Worm (Caenorhabditis elegans) whole organism, young adult: ENCODE results near the gene cwp-1.

ENCODE experiments used
- B0035.1 ChIP-seq: sonication (generic microtip); optimal IDR thresholded peaks from 2 replicates; lab custom pipeline; 2016; ENCODE audit warnings: missing genetic modification characterization, mild to moderate bottlenecking, missing compliant biosample characterization, missing genotype, missing genetic modification reagents
- B0261.1 ChIP-seq: sonication (generic microtip); optimal IDR thresholded peaks from 2 replicates; lab custom pipeline; 2016; ENCODE audit warnings: mild to moderate bottlenecking, missing genetic modification characterization, moderate library complexity, missing compliant biosample characterization
- B0336.3 ChIP-seq: fragments of 200-800 bp; sonication (Bioruptor generic); IDR thresholded peaks from 2 replicates; pipeline ENCODE4 v1.3.6; 2022; ENCODE audit warnings: missing genetic modification characterization, missing compliant biosample characterization
- F23B12.7 ChIP-seq: sonication (generic microtip); optimal IDR thresholded peaks from 2 replicates; lab custom pipeline; 2017; ENCODE audit warnings: missing genetic modification characterization, mild to moderate bottlenecking, missing compliant biosample characterization, antibody characterized with exemption, moderate library complexity; ENCODE audit not compliant: insufficient read depth
- F33H1.4 ChIP-seq: fragments of 200-800 bp; sonication (Bioruptor generic); IDR thresholded peaks from 2 replicates; pipeline ENCODE4 v1.3.6; 2022; ENCODE audit warnings: missing genetic modification reagents, missing genetic modification characterization, missing compliant biosample characterization
- F37B4.10 ChIP-seq: fragments of 200-800 bp; sonication (Bioruptor generic); IDR thresholded peaks from 2 replicates; pipeline ENCODE4 v1.3.6; 2022; ENCODE audit warnings: missing genetic modification characterization, missing compliant biosample characterization
- F39B2.1 ChIP-seq: fragments of 200-800 bp; sonication (Bioruptor generic); IDR thresholded peaks from 2 replicates; pipeline ENCODE4 v1.3.6; 2022; ENCODE audit warnings: missing genetic modification reagents, missing genetic modification characterization, missing compliant biosample characterization
- F55B11.4 ChIP-seq: sonication (generic microtip); optimal IDR thresholded peaks from 2 replicates; lab custom pipeline; 2016; ENCODE audit warnings: missing compliant biosample characterization, missing genetic modification characterization, borderline replicate concordance; ENCODE audit not compliant: insufficient read depth
- F57A8.1 ChIP-seq: fragments of 200-800 bp; sonication (Bioruptor generic); optimal IDR thresholded peaks from 2 replicates; lab custom pipeline; 2018; ENCODE audit warnings: mild to moderate bottlenecking, missing genetic modification characterization, moderate library complexity, missing compliant biosample characterization
- T07F8.4 ChIP-seq: sonication (generic microtip); optimal IDR thresholded peaks from 2 replicates; lab custom pipeline; 2016; ENCODE audit warnings: mild to moderate bottlenecking, missing genetic modification characterization, moderate library complexity, missing compliant biosample characterization
- Y67H2A.10 ChIP-seq: fragments of 200-800 bp; sonication (Bioruptor generic); conservative IDR thresholded peaks from 2 replicates; pipeline ENCODE4 v1.3.6; 2022; ENCODE audit warnings: missing genetic modification reagents, missing genetic modification characterization, missing compliant biosample characterization
- aptf-3 ChIP-seq: fragments of 200-800 bp; sonication (Bioruptor generic); IDR thresholded peaks from 2 replicates; pipeline ENCODE4 v1.3.6; 2022; ENCODE audit warnings: missing genetic modification characterization, missing compliant biosample characterization
- atf-7 ChIP-seq: sonication (generic microtip); optimal IDR thresholded peaks from 2 replicates; lab custom pipeline; 2017; ENCODE audit warnings: mild to moderate bottlenecking, missing genetic modification characterization, missing compliant biosample characterization
- ceh-40 ChIP-seq: fragments of 200-800 bp; sonication (Bioruptor generic); IDR thresholded peaks from 2 replicates; pipeline ENCODE4 v1.3.6; 2022; ENCODE audit warnings: missing genetic modification characterization, missing compliant biosample characterization
- ceh-91 ChIP-seq: fragments of 200-800 bp; sonication (Bioruptor generic); IDR thresholded peaks from 2 replicates; pipeline ENCODE4 v1.3.6; 2022; ENCODE audit warnings: missing genetic modification reagents, missing genetic modification characterization, missing compliant biosample characterization
- die-1 ChIP-seq: sonication (generic microtip); optimal IDR thresholded peaks from 2 replicates; lab custom pipeline; 2016; ENCODE audit warnings: missing genotype, mild to moderate bottlenecking, missing genetic modification characterization, missing compliant biosample characterization
- dpff-1 ChIP-seq: sonication (generic microtip); optimal IDR thresholded peaks from 2 replicates; lab custom pipeline; 2017; ENCODE audit warnings: mild to moderate bottlenecking, missing genetic modification characterization, missing compliant biosample characterization
- dpl-1 ChIP-seq: fragments of 150-350 bp; optimal IDR thresholded peaks from 2 replicates; lab custom pipeline; 2014; ENCODE audit warnings: missing biosample characterization, missing genetic modification reagents, missing genetic modification characterization
- egl-18 ChIP-seq: fragments of 200-800 bp; sonication (Bioruptor generic); IDR thresholded peaks from 2 replicates; pipeline ENCODE4 v1.3.6; 2022; ENCODE audit warnings: missing genetic modification reagents, missing genetic modification characterization, missing compliant biosample characterization
- egrh-3 ChIP-seq: fragments of 200-800 bp; sonication (Bioruptor generic); IDR thresholded peaks from 2 replicates; pipeline ENCODE4 v1.3.6; 2022; ENCODE audit warnings: missing genetic modification reagents, missing genetic modification characterization, missing compliant biosample characterization
- ets-4 ChIP-seq: fragments of 200-800 bp; sonication (Bioruptor generic); optimal IDR thresholded peaks from 2 replicates; lab custom pipeline; 2018; ENCODE audit warnings: mild to moderate bottlenecking, missing genetic modification characterization, missing compliant biosample characterization
- gei-17 ChIP-seq: fragments of 200-800 bp; sonication (Bioruptor generic); optimal IDR thresholded peaks from 2 replicates; lab custom pipeline; 2018; ENCODE audit warnings: mild to moderate bottlenecking, missing genetic modification characterization, missing compliant biosample characterization
- him-1 ChIP-seq: sonication (generic microtip); optimal IDR thresholded peaks from 2 replicates; lab custom pipeline; 2016; ENCODE audit warnings: missing genotype, missing genetic modification reagents, missing genetic modification characterization, missing compliant biosample characterization
- hmg-20 ChIP-seq: fragments of 200-800 bp; sonication (Bioruptor generic); IDR thresholded peaks from 2 replicates; pipeline ENCODE4 v1.3.6; 2022; ENCODE audit warnings: missing genetic modification reagents, missing genetic modification characterization, missing compliant biosample characterization
- hrde-1 ChIP-seq: sonication (generic microtip); optimal IDR thresholded peaks from 2 replicates; lab custom pipeline; 2016; ENCODE audit warnings: missing genetic modification characterization, mild to moderate bottlenecking, missing compliant biosample characterization, moderate library complexity, missing genotype, missing genetic modification reagents, borderline replicate concordance
- let-526 ChIP-seq: fragments of 200-800 bp; sonication (Bioruptor generic); IDR thresholded peaks from 2 replicates; pipeline ENCODE4 v1.3.6; 2022; ENCODE audit warnings: missing genetic modification reagents, missing genetic modification characterization, missing compliant biosample characterization
- let-607 ChIP-seq, 2 experiments: fragments of 200-800 bp in 1 of 2; sonication (Bioruptor generic) in 1 of 2; sonication (generic microtip) in 1 of 2; optimal IDR thresholded peaks; 2 replicates each; lab custom pipeline; 2016 to 2018; ENCODE audit warnings: mild to moderate bottlenecking in 2 of 2, missing compliant biosample characterization in 2 of 2, missing genetic modification characterization in 2 of 2, moderate library complexity in 2 of 2, missing genotype in 1 of 2
- lir-1 ChIP-seq: fragments of 200-800 bp; sonication (Bioruptor generic); conservative IDR thresholded peaks from 2 replicates; pipeline ENCODE4 v1.3.6; 2022; ENCODE audit warnings: missing genetic modification reagents, missing genetic modification characterization, missing compliant biosample characterization
- lsl-1 ChIP-seq: fragments of 200-800 bp; sonication (Bioruptor generic); optimal IDR thresholded peaks from 2 replicates; lab custom pipeline; 2018; ENCODE audit warnings: mild to moderate bottlenecking, missing genetic modification characterization, moderate library complexity, missing compliant biosample characterization
- madf-10 ChIP-seq: sonication (generic microtip); optimal IDR thresholded peaks from 2 replicates; lab custom pipeline; 2016; ENCODE audit warnings: mild to moderate bottlenecking, missing genetic modification characterization, missing compliant biosample characterization
- madf-8 ChIP-seq: fragments of 200-800 bp; sonication (Bioruptor generic); conservative IDR thresholded peaks from 2 replicates; pipeline ENCODE4 v1.3.6; 2022; ENCODE audit warnings: missing genetic modification reagents, missing genetic modification characterization, missing compliant biosample characterization
- mel-28 ChIP-seq: sonication (generic microtip); optimal IDR thresholded peaks from 2 replicates; lab custom pipeline; 2016; ENCODE audit warnings: borderline replicate concordance, mild to moderate bottlenecking, missing genetic modification characterization, missing compliant biosample characterization
- mes-4 ChIP-seq: sonication (generic microtip); optimal IDR thresholded peaks from 2 replicates; lab custom pipeline; 2016; ENCODE audit warnings: missing genotype, missing genetic modification characterization, missing compliant biosample characterization
- nfya-2 ChIP-seq: fragments of 200-800 bp; sonication (Bioruptor generic); IDR thresholded peaks from 2 replicates; pipeline ENCODE4 v1.3.6; 2022; ENCODE audit warnings: missing genetic modification reagents, missing genetic modification characterization, missing compliant biosample characterization
- nfyb-1 ChIP-seq: fragments of 200-800 bp; sonication (Bioruptor generic); IDR thresholded peaks from 2 replicates; pipeline ENCODE4 v1.3.6; 2022; ENCODE audit warnings: missing genetic modification reagents, missing genetic modification characterization, missing compliant biosample characterization
- nhr-120 ChIP-seq: fragments of 200-800 bp; sonication (Bioruptor generic); IDR thresholded peaks from 2 replicates; pipeline ENCODE4 v1.3.6; 2022; ENCODE audit warnings: missing genetic modification characterization, missing compliant biosample characterization
- pha-4 ChIP-seq: fragments of 150-350 bp; sonication (generic microtip); optimal IDR thresholded peaks from 2 replicates; lab custom pipeline; 2014; ENCODE audit warnings: missing biosample characterization, missing genetic modification reagents, missing genetic modification characterization
- rec-8 ChIP-seq, 2 experiments: sonication (generic microtip); optimal IDR thresholded peaks; 2 replicates each; lab custom pipeline; 2016; ENCODE audit warnings: mild to moderate bottlenecking in 2 of 2, missing genetic modification characterization in 2 of 2, missing genetic modification reagents in 2 of 2, missing genotype in 2 of 2, missing biosample characterization in 1 of 2, missing compliant biosample characterization in 1 of 2, moderate library complexity in 1 of 2
- sdz-38 ChIP-seq: sonication (generic microtip); optimal IDR thresholded peaks from 2 replicates; lab custom pipeline; 2016; ENCODE audit warnings: missing genotype, missing genetic modification characterization, missing compliant biosample characterization
- tbp1 ChIP-seq: fragments of 200-800 bp; sonication (Bioruptor generic); optimal IDR thresholded peaks from 2 replicates; lab custom pipeline; 2018; ENCODE audit warnings: mild to moderate bottlenecking, missing genetic modification characterization, missing compliant biosample characterization
- tlf-1 ChIP-seq: fragments of 200-800 bp; sonication (Bioruptor generic); optimal IDR thresholded peaks from 2 replicates; lab custom pipeline; 2018; ENCODE audit warnings: mild to moderate bottlenecking, missing genetic modification characterization, missing compliant biosample characterization
- unc-130 ChIP-seq: sonication (generic microtip); optimal IDR thresholded peaks from 2 replicates; lab custom pipeline; 2016; ENCODE audit warnings: missing genetic modification reagents, missing genetic modification characterization, missing compliant biosample characterization
- unc-62 ChIP-seq: fragments of 150-350 bp; optimal IDR thresholded peaks from 2 replicates; lab custom pipeline; 2014; ENCODE audit warnings: missing biosample characterization, missing genetic modification reagents, missing genetic modification characterization
- zfh-2 ChIP-seq: fragments of 200-800 bp; sonication (Bioruptor generic); conservative IDR thresholded peaks from 2 replicates; pipeline ENCODE4 v1.3.6; 2022; ENCODE audit warnings: missing genetic modification reagents, missing genetic modification characterization, missing compliant biosample characterization
- ztf-18 ChIP-seq: sonication (generic microtip); optimal IDR thresholded peaks from 2 replicates; lab custom pipeline; 2016; ENCODE audit warnings: missing genotype, mild to moderate bottlenecking, missing genetic modification characterization, missing compliant biosample characterization
- ztf-25 ChIP-seq: fragments of 200-800 bp; sonication (Bioruptor generic); IDR thresholded peaks from 2 replicates; pipeline ENCODE4 v1.3.6; 2022; ENCODE audit warnings: missing genetic modification reagents, missing genetic modification characterization, missing compliant biosample characterization
- ztf-28 ChIP-seq: fragments of 200-800 bp; sonication (Bioruptor generic); IDR thresholded peaks from 2 replicates; pipeline ENCODE4 v1.3.6; 2022; ENCODE audit warnings: missing genetic modification reagents, missing genetic modification characterization, missing compliant biosample characterization
- ztf-3 ChIP-seq: fragments of 200-800 bp; sonication (Bioruptor generic); optimal IDR thresholded peaks from 2 replicates; lab custom pipeline; 2018; ENCODE audit warnings: mild to moderate bottlenecking, missing genetic modification characterization, missing compliant biosample characterization

The cwp-1 gene

ce11 chrV:4826710-4827380 lies 14.2 kb downstream of the cwp-1 start, which contains the start of the genes hsp-6 and C37H5.5 (continued):
- TF ChIP-seq F57A8.1, result no peak
- TF ChIP-seq dpl-1 (GFP tag; lab: Kevin White, UChicago), result peak; percentile 11
- TF ChIP-seq lsl-1 (GFP tag; lab: Kevin White, UChicago), result peak; percentile 91
- TF ChIP-seq tbp1 (GFP tag; lab: Kevin White, UChicago), result peak; percentile 67
- TF ChIP-seq hrde-1, result no peak
- TF ChIP-seq F23B12.7 (tag; lab: Kevin White, UChicago), result peak; percentile 90
- TF ChIP-seq F37B4.10, result no peak
- peak; percentile 75 for TF ChIP-seq madf-8 (GFP tag; lab: Robert Waterston, UW)
- no peak for TF ChIP-seq egl-18 (GFP tag; lab: Robert Waterston, UW)
- 0 out of 2 replicates have a peak, but pooled peaks have one; percentile 52 for TF ChIP-seq let-526
- TF ChIP-seq rec-8 (tag; optimal IDR thresholded peaks at IDR 0.05; lab: Kevin White, UChicago), result no peak
- no peak for TF ChIP-seq mel-28
- no peak for TF ChIP-seq unc-62
- TF ChIP-seq nfyb-1 (GFP tag; lab: Robert Waterston, UW), result peak; percentile 81
- TF ChIP-seq ets-4 (GFP tag; lab: Kevin White, UChicago), result no peak
- TF ChIP-seq ceh-91 (GFP tag; lab: Robert Waterston, UW), result peak; percentile 59; the same call in 1 of the 2 replicates
- TF ChIP-seq F55B11.4 (tag; lab: Kevin White, UChicago), result no peak
- TF ChIP-seq B0336.3 (GFP tag; lab: Robert Waterston, UW), result peak; percentile 79
- no peak for TF ChIP-seq hmg-20
- no peak for TF ChIP-seq him-1
- TF ChIP-seq madf-10 (tag; lab: Kevin White, UChicago), result peak; percentile 56
- no peak for TF ChIP-seq T07F8.4
- no peak for TF ChIP-seq aptf-3 (GFP tag; lab: Robert Waterston, UW)
- no peak for TF ChIP-seq unc-130
- TF ChIP-seq ztf-18 (tag; lab: Kevin White, UChicago), result peak; percentile 47
- TF ChIP-seq tlf-1 (GFP tag; lab: Kevin White, UChicago), result peak; percentile 89
- no peak for TF ChIP-seq B0035.1 (tag; lab: Kevin White, UChicago)
- TF ChIP-seq mes-4 (tag; lab: Kevin White, UChicago), result no peak
- no peak for TF ChIP-seq nfya-2 (GFP tag; lab: Robert Waterston, UW)
- TF ChIP-seq lir-1 (GFP tag; lab: Robert Waterston, UW), result peak; percentile 78
- TF ChIP-seq Y67H2A.10 (GFP tag; lab: Robert Waterston, UW), result no peak
- no peak for TF ChIP-seq dpff-1 (tag; lab: Kevin White, UChicago)
- no peak for TF ChIP-seq nhr-120 (GFP tag; lab: Robert Waterston, UW)
- no peak for TF ChIP-seq sdz-38 (tag; lab: Kevin White, UChicago)
- no peak for TF ChIP-seq atf-7 (tag; lab: Kevin White, UChicago)
- no peak for TF ChIP-seq ztf-25 (GFP tag; lab: Robert Waterston, UW)
- TF ChIP-seq ceh-40, result no peak
- no peak for TF ChIP-seq B0261.1 (tag; lab: Kevin White, UChicago)
- no peak for TF ChIP-seq F39B2.1
- TF ChIP-seq ztf-28 (GFP tag; lab: Robert Waterston, UW), result no peak
- TF ChIP-seq gei-17 (GFP tag; lab: Kevin White, UChicago), result no peak
- no peak for TF ChIP-seq die-1 (tag; lab: Kevin White, UChicago)
- peak; percentile 26; the same call in 1 of the 2 replicates for TF ChIP-seq egrh-3 (GFP tag; lab: Robert Waterston, UW)
- TF ChIP-seq let-607 (tag; optimal IDR thresholded peaks at IDR 0.05; lab: Kevin White, UChicago), result peak in 1 of 2 experiments; percentile 32
- no peak for TF ChIP-seq ztf-3 (GFP tag; lab: Kevin White, UChicago)
- TF ChIP-seq zfh-2 (GFP tag; lab: Robert Waterston, UW), result no peak
- peak; percentile 96 for TF ChIP-seq F33H1.4 (GFP tag; lab: Robert Waterston, UW)
- no peak for TF ChIP-seq pha-4 (tag; lab: Kevin White, UChicago)
